Worm (Caenorhabditis elegans) whole organism, late embryonic: Measurements from ENCODE around the gene F34D10.8.

Experiments
- Y22D7AL.16 ChIP-seq: sonication (generic microtip); optimal IDR thresholded peaks from 2 replicates; lab custom pipeline; 2016; ENCODE audit warnings: missing genetic modification characterization, missing compliant biosample characterization
- ceh-14 ChIP-seq: sonication (generic microtip); optimal IDR thresholded peaks from 2 replicates; lab custom pipeline; 2016; ENCODE audit warnings: missing genotype, missing genetic modification characterization, missing compliant biosample characterization
- ceh-19 ChIP-seq: fragments of 200-800 bp; sonication (Bioruptor generic); optimal IDR thresholded peaks from 2 replicates; lab custom pipeline; 2018; ENCODE audit warnings: mild to moderate bottlenecking, missing genetic modification characterization, missing compliant biosample characterization
- ceh-48 ChIP-seq: sonication (generic microtip); optimal IDR thresholded peaks from 2 replicates; lab custom pipeline; 2016; ENCODE audit warnings: missing genetic modification characterization, inconsistent platforms, missing compliant biosample characterization
- nfya-1 ChIP-seq: sonication (generic microtip); optimal IDR thresholded peaks from 2 replicates; lab custom pipeline; 2017; ENCODE audit warnings: missing genetic modification characterization, mild to moderate bottlenecking, missing compliant biosample characterization, antibody characterized with exemption, moderate library complexity
- pha-2 ChIP-seq: sonication (generic microtip); optimal IDR thresholded peaks from 2 replicates; lab custom pipeline; 2017; ENCODE audit warnings: mild to moderate bottlenecking, missing genetic modification characterization, missing compliant biosample characterization
- sdc-2 ChIP-seq: sonication (generic microtip); optimal IDR thresholded peaks from 2 replicates; lab custom pipeline; 2016; ENCODE audit warnings: missing genotype, missing genetic modification characterization, missing compliant biosample characterization
- unc-86 ChIP-seq: sonication (generic microtip); optimal IDR thresholded peaks from 2 replicates; lab custom pipeline; 2016; ENCODE audit warnings: missing genetic modification characterization, missing compliant biosample characterization

ce11 chrIII:3774550-3774949 lies 44.0 kb downstream of the F34D10.8 start:
- TF ChIP-seq ceh-19 (GFP tag; lab: Kevin White, UChicago), result no peak
- TF ChIP-seq nfya-1 (tag; lab: Kevin White, UChicago), result no peak
- no peak for TF ChIP-seq unc-86 (tag; lab: Kevin White, UChicago)
- no peak for TF ChIP-seq sdc-2 (tag; lab: Kevin White, UChicago)
- no peak for TF ChIP-seq pha-2
- no peak for TF ChIP-seq ceh-48
- no peak for TF ChIP-seq ceh-14
- TF ChIP-seq Y22D7AL.16 (tag; lab: Kevin White, UChicago), result no peak
